Worm (Caenorhabditis elegans) whole organism, late embryonic: ENCODE data around the gene F54F7.6.

Source experiments
- C38D4.7 ChIP-seq: fragments of 200-800 bp; sonication (Bioruptor generic); optimal IDR thresholded peaks from 2 replicates; lab custom pipeline; 2018; ENCODE audit warnings: mild to moderate bottlenecking, missing genetic modification characterization, moderate library complexity, missing compliant biosample characterization
- F13H6.1 ChIP-seq: sonication (generic microtip); optimal IDR thresholded peaks from 2 replicates; lab custom pipeline; 2016; ENCODE audit warnings: missing genetic modification characterization, missing compliant biosample characterization
- K02D7.2 ChIP-seq: sonication (generic microtip); optimal IDR thresholded peaks from 2 replicates; lab custom pipeline; 2017; ENCODE audit warnings: mild to moderate bottlenecking, missing genetic modification characterization, missing compliant biosample characterization
- K09A11.1 ChIP-seq: sonication (generic microtip); optimal IDR thresholded peaks from 2 replicates; lab custom pipeline; 2017; ENCODE audit warnings: antibody characterized with exemption, mild to moderate bottlenecking, missing genetic modification characterization, missing compliant biosample characterization; ENCODE audit not compliant: insufficient read depth
- T23F11.4 ChIP-seq: fragments of 200-800 bp; sonication (Bioruptor generic); optimal IDR thresholded peaks from 2 replicates; lab custom pipeline; 2018; ENCODE audit warnings: mild to moderate bottlenecking, missing genetic modification characterization, missing compliant biosample characterization
- Y22D7AL.16 ChIP-seq: sonication (generic microtip); optimal IDR thresholded peaks from 2 replicates; lab custom pipeline; 2016; ENCODE audit warnings: missing genetic modification characterization, missing compliant biosample characterization
- ahr-1 ChIP-seq: sonication (generic microtip); optimal IDR thresholded peaks from 2 replicates; lab custom pipeline; 2016; ENCODE audit warnings: missing genetic modification characterization, missing compliant biosample characterization
- ceh-14 ChIP-seq: sonication (generic microtip); optimal IDR thresholded peaks from 2 replicates; lab custom pipeline; 2016; ENCODE audit warnings: missing genotype, missing genetic modification characterization, missing compliant biosample characterization
- ceh-18 ChIP-seq: sonication (generic microtip); optimal IDR thresholded peaks from 2 replicates; lab custom pipeline; 2016; ENCODE audit warnings: missing genetic modification characterization, missing compliant biosample characterization
- ceh-19 ChIP-seq: fragments of 200-800 bp; sonication (Bioruptor generic); optimal IDR thresholded peaks from 2 replicates; lab custom pipeline; 2018; ENCODE audit warnings: mild to moderate bottlenecking, missing genetic modification characterization, missing compliant biosample characterization
- ceh-24 ChIP-seq: sonication (generic microtip); optimal IDR thresholded peaks from 2 replicates; lab custom pipeline; 2016; ENCODE audit warnings: mild to moderate bottlenecking, missing genetic modification characterization, missing compliant biosample characterization
- ceh-31 ChIP-seq: sonication (generic microtip); optimal IDR thresholded peaks from 2 replicates; lab custom pipeline; 2016; ENCODE audit warnings: missing genetic modification characterization, missing compliant biosample characterization
- ceh-34 ChIP-seq: sonication (generic microtip); optimal IDR thresholded peaks from 2 replicates; lab custom pipeline; 2016; ENCODE audit warnings: mild to moderate bottlenecking, missing genetic modification characterization, missing compliant biosample characterization
- ceh-45 ChIP-seq: fragments of 200-800 bp; sonication (Bioruptor generic); IDR thresholded peaks from 2 replicates; pipeline ENCODE4 v1.3.6; 2022; ENCODE audit warnings: missing genetic modification reagents, missing genetic modification characterization, missing compliant biosample characterization
- ceh-6 ChIP-seq: fragments of 200-800 bp; sonication (Bioruptor generic); optimal IDR thresholded peaks from 2 replicates; lab custom pipeline; 2018; ENCODE audit warnings: mild to moderate bottlenecking, missing genetic modification characterization, missing compliant biosample characterization
- dmd-4 ChIP-seq: sonication (generic microtip); optimal IDR thresholded peaks from 2 replicates; lab custom pipeline; 2016; ENCODE audit warnings: borderline replicate concordance, missing genetic modification characterization, missing compliant biosample characterization
- elt-4 ChIP-seq: sonication (generic microtip); optimal IDR thresholded peaks from 2 replicates; lab custom pipeline; 2016; ENCODE audit warnings: missing genetic modification characterization, missing compliant biosample characterization
- ets-4 ChIP-seq: sonication (generic microtip); optimal IDR thresholded peaks from 2 replicates; lab custom pipeline; 2016; ENCODE audit warnings: missing genetic modification characterization, missing compliant biosample characterization
- fkh-10 ChIP-seq: fragments of 150-350 bp; optimal IDR thresholded peaks from 2 replicates; lab custom pipeline; 2014; ENCODE audit warnings: missing biosample characterization, missing genetic modification reagents, missing genetic modification characterization
- fkh-6 ChIP-seq: sonication (generic microtip); optimal IDR thresholded peaks from 2 replicates; lab custom pipeline; 2016; ENCODE audit warnings: missing genetic modification characterization, missing compliant biosample characterization
- gmeb-2 ChIP-seq: sonication (generic microtip); optimal IDR thresholded peaks from 2 replicates; lab custom pipeline; 2016; ENCODE audit warnings: missing genetic modification characterization, inconsistent platforms, missing compliant biosample characterization
- hlh-13 ChIP-seq: fragments of 200-800 bp; sonication (Bioruptor generic); optimal IDR thresholded peaks from 2 replicates; lab custom pipeline; 2018; ENCODE audit warnings: mild to moderate bottlenecking, missing genetic modification characterization, missing compliant biosample characterization
- lim-6 ChIP-seq: sonication (generic microtip); optimal IDR thresholded peaks from 2 replicates; lab custom pipeline; 2016; ENCODE audit warnings: missing genetic modification characterization, missing compliant biosample characterization
- madf-2 ChIP-seq: sonication (generic microtip); optimal IDR thresholded peaks from 2 replicates; lab custom pipeline; 2017; ENCODE audit warnings: missing genetic modification characterization, missing compliant biosample characterization
- mec-3 ChIP-seq: sonication (generic microtip); optimal IDR thresholded peaks from 2 replicates; lab custom pipeline; 2016; ENCODE audit warnings: borderline replicate concordance, missing genetic modification characterization, missing compliant biosample characterization
- nhr-11 ChIP-seq: fragments of 150-350 bp; optimal IDR thresholded peaks from 2 replicates; lab custom pipeline; 2014; ENCODE audit warnings: missing biosample characterization, missing genetic modification characterization
- nhr-232 ChIP-seq: sonication (generic microtip); optimal IDR thresholded peaks from 2 replicates; lab custom pipeline; 2016; ENCODE audit warnings: missing genetic modification characterization, missing compliant biosample characterization
- npax-4 ChIP-seq: sonication (generic microtip); optimal IDR thresholded peaks from 2 replicates; lab custom pipeline; 2016; ENCODE audit warnings: missing genetic modification characterization, missing compliant biosample characterization
- pag-3 ChIP-seq: sonication (generic microtip); optimal IDR thresholded peaks from 2 replicates; lab custom pipeline; 2016; ENCODE audit warnings: missing compliant biosample characterization, missing genetic modification characterization, borderline replicate concordance
- pha-2 ChIP-seq: sonication (generic microtip); optimal IDR thresholded peaks from 2 replicates; lab custom pipeline; 2017; ENCODE audit warnings: mild to moderate bottlenecking, missing genetic modification characterization, missing compliant biosample characterization
- pqm-1 ChIP-seq: sonication (generic microtip); optimal IDR thresholded peaks from 2 replicates; lab custom pipeline; 2016; ENCODE audit warnings: missing genetic modification characterization, missing compliant biosample characterization
- pros-1 ChIP-seq: fragments of 150-350 bp; optimal IDR thresholded peaks from 2 replicates; lab custom pipeline; 2014; ENCODE audit warnings: missing biosample characterization, missing genetic modification reagents, missing genetic modification characterization
- ref-2 ChIP-seq: sonication (generic microtip); optimal IDR thresholded peaks from 2 replicates; lab custom pipeline; 2016; ENCODE audit warnings: missing genetic modification characterization, missing compliant biosample characterization
- sdc-2 ChIP-seq: sonication (generic microtip); optimal IDR thresholded peaks from 2 replicates; lab custom pipeline; 2016; ENCODE audit warnings: missing genotype, missing genetic modification characterization, missing compliant biosample characterization
- sox-2 ChIP-seq: fragments of 200-800 bp; sonication (Bioruptor generic); IDR thresholded peaks from 2 replicates; pipeline ENCODE4 v1.3.6; 2022; ENCODE audit warnings: missing genetic modification reagents, missing genetic modification characterization, missing compliant biosample characterization
- sox-4 ChIP-seq: sonication (generic microtip); optimal IDR thresholded peaks from 2 replicates; lab custom pipeline; 2017; ENCODE audit warnings: mild to moderate bottlenecking, missing genetic modification characterization, inconsistent platforms, missing compliant biosample characterization
- syd-9 ChIP-seq: sonication (generic microtip); optimal IDR thresholded peaks from 2 replicates; lab custom pipeline; 2016; ENCODE audit warnings: mild to moderate bottlenecking, missing genetic modification characterization, moderate library complexity, missing compliant biosample characterization
- tbx-2 ChIP-seq: sonication (generic microtip); optimal IDR thresholded peaks from 2 replicates; lab custom pipeline; 2016; ENCODE audit warnings: missing genetic modification characterization, missing compliant biosample characterization
- ttx-3 ChIP-seq: sonication (generic microtip); optimal IDR thresholded peaks from 2 replicates; lab custom pipeline; 2016; ENCODE audit warnings: missing genetic modification reagents, missing genetic modification characterization, missing compliant biosample characterization
- unc-42 ChIP-seq: sonication (generic microtip); optimal IDR thresholded peaks from 2 replicates; lab custom pipeline; 2016; ENCODE audit warnings: missing genotype, missing genetic modification characterization, missing compliant biosample characterization
- unc-55 ChIP-seq: sonication (generic microtip); optimal IDR thresholded peaks from 2 replicates; lab custom pipeline; 2017; ENCODE audit warnings: missing biosample characterization, missing genetic modification reagents, missing genetic modification characterization
- unc-86 ChIP-seq: sonication (generic microtip); optimal IDR thresholded peaks from 2 replicates; lab custom pipeline; 2016; ENCODE audit warnings: missing genetic modification characterization, missing compliant biosample characterization
- zip-5 ChIP-seq: sonication (generic microtip); optimal IDR thresholded peaks from 2 replicates; lab custom pipeline; 2016; ENCODE audit warnings: missing genetic modification characterization, missing compliant biosample characterization

F54F7.6 gene

ce11 chrX:11848618-11849017 lies 16.6 kb upstream of the F54F7.6 start, which contains the start of gene F54F7.9:
Gene F54F7.9, minus strand, starts transcription at chrX:11848718.
- no peak for TF ChIP-seq unc-55
- no peak for TF ChIP-seq fkh-6 (tag; lab: Kevin White, UChicago)
- no peak for TF ChIP-seq T23F11.4 (GFP tag; lab: Kevin White, UChicago)
- no peak for TF ChIP-seq pqm-1 (tag; lab: Kevin White, UChicago)
- TF ChIP-seq sdc-2 (tag; lab: Kevin White, UChicago): no peak
- TF ChIP-seq sox-2: no peak
- no peak for TF ChIP-seq elt-4 (tag; lab: Kevin White, UChicago)
- TF ChIP-seq ceh-6 (GFP tag; lab: Kevin White, UChicago): no peak
- no peak for TF ChIP-seq syd-9 (tag; lab: Kevin White, UChicago)
- no peak for TF ChIP-seq ttx-3 (tag; lab: Kevin White, UChicago)
- no peak for TF ChIP-seq unc-86 (tag; lab: Kevin White, UChicago)
- TF ChIP-seq ceh-14: no peak
- no peak for TF ChIP-seq pros-1
- TF ChIP-seq npax-4: no peak
- TF ChIP-seq ceh-31 (tag; lab: Kevin White, UChicago): no peak
- no peak for TF ChIP-seq ceh-45 (GFP tag; lab: Robert Waterston, UW)
- TF ChIP-seq ref-2 (tag; lab: Kevin White, UChicago): no peak
- TF ChIP-seq mec-3: no peak
- TF ChIP-seq C38D4.7 (GFP tag; lab: Kevin White, UChicago): no peak
- TF ChIP-seq ceh-24: no peak

- TF ChIP-seq K02D7.2 (tag; lab: Kevin White, UChicago): no peak
- TF ChIP-seq tbx-2: no peak
- no peak for TF ChIP-seq pag-3 (tag; lab: Kevin White, UChicago)
- TF ChIP-seq ceh-34: no peak
- TF ChIP-seq lim-6 (tag; lab: Kevin White, UChicago): no peak
- TF ChIP-seq ceh-24: no peak
- no peak for TF ChIP-seq ahr-1
- TF ChIP-seq Y22D7AL.16 (tag; lab: Kevin White, UChicago): no peak
- TF ChIP-seq ets-4: no peak
- TF ChIP-seq dmd-4 (tag; lab: Kevin White, UChicago): no peak
- TF ChIP-seq ceh-18: no peak
- no peak for TF ChIP-seq nhr-232
- no peak for TF ChIP-seq gmeb-2 (tag; lab: Kevin White, UChicago)
- no peak for TF ChIP-seq fkh-10
These were observed 15.1 kb upstream of the F54F7.6 start, which contains the start of gene F54F7.3 for ce11 chrX:11850082-11850481. Gene F54F7.3, minus strand, starts transcription at chrX:11850182.

- TF ChIP-seq zip-5 (tag; lab: Kevin White, UChicago): no peak
- TF ChIP-seq ceh-18: no peak
- no peak for TF ChIP-seq sox-4
- no peak for TF ChIP-seq ceh-19 (GFP tag; lab: Kevin White, UChicago)
- TF ChIP-seq ahr-1: no peak
- no peak for TF ChIP-seq K09A11.1 (tag; lab: Kevin White, UChicago)
- TF ChIP-seq sox-2: no peak
- no peak for TF ChIP-seq nhr-11 (tag; lab: Kevin White, UChicago)
- TF ChIP-seq hlh-13 (GFP tag; lab: Kevin White, UChicago): no peak
- TF ChIP-seq madf-2 (tag; lab: Kevin White, UChicago): no peak
- TF ChIP-seq pha-2 (tag; lab: Kevin White, UChicago): no peak
- TF ChIP-seq unc-86 (tag; lab: Kevin White, UChicago): no peak
- no peak for TF ChIP-seq C38D4.7 (GFP tag; lab: Kevin White, UChicago)
- TF ChIP-seq F13H6.1: no peak
- TF ChIP-seq ets-4: no peak
- TF ChIP-seq unc-42 (tag; lab: Kevin White, UChicago): no peak
These were observed 14.6 kb upstream of the F54F7.6 start, which contains the start of gene F54F7.14 for ce11 chrX:11850572-11850971. Gene F54F7.14, plus strand, starts transcription at chrX:11850872.
